Fruit fly (Drosophila melanogaster) whole organism, prepupa: ENCODE data around the gene sick.

Experiments
- Smox ChIP-seq: fragments of 200-800 bp; sonication (Bioruptor generic); optimal IDR thresholded peaks from 3 replicates; lab custom pipeline; 2016; ENCODE audit warnings: missing biosample characterization, missing genetic modification characterization
- eg ChIP-seq: fragments of 200-800 bp; sonication (Bioruptor generic); IDR thresholded peaks from 3 replicates; pipeline ENCODE4 v1.3.6; 2022; ENCODE audit warnings: missing biosample characterization, missing genetic modification characterization
- lz ChIP-seq: fragments of 200-800 bp; sonication (Bioruptor generic); optimal IDR thresholded peaks from 3 replicates; lab custom pipeline; 2016; ENCODE audit warnings: missing biosample characterization, missing genetic modification characterization

DNA sequence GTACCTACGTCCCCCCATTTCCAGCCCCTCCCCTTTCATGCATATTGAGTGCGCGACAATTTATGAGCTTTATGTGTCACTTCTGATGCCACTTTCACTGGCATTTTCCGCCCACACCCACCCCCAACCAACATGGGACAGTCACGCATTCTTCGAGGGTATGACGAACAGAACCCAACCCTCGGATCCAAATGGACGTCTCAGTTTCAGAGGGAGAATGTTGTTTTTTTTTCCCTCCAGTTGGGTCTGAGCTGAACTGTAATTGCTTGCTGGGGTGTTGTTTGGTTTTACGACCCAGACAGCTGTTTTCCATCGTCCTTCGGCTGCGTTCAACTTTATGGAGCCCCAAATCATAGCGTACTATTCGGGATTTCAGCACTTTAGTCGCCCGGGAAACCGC, 127.6 kb downstream of the sick start:
- TF ChIP-seq eg (GFP tag; lab: Robert Waterston, UW) (no peak), lz (GFP tag; lab: Kevin White, UChicago) (no peak), Smox (no peak)
